Worm (Caenorhabditis elegans): ENCODE results near the gene grd-16.
A peak's percentile ranks its signal among the peaks of the same experiment; 100 is the strongest.

grd-16 gene

DNA sequence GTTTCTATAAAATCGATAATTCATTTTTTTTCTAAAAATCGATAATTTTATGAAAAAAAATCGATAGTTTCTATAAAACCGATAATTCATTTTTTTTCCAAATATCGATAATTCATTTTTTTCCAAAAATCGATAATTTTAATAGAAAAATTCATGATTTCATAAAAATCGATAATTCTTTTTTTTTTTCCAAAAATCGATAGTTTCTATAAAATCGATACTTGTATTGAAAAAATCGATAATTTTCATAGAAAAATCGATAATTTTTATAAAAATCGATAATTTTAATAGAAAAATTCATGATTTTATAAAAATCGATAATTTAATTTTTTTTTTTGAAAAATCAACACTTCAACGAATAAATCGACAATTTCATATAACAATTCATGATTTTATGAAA, 52.8 kb downstream of the grd-16 start:
- TF ChIP-seq T22C8.4 (GFP tag; IDR thresholded peaks at IDR 0.05) (peak; percentile 54), ztf-23 (GFP tag; IDR thresholded peaks at IDR 0.05) (no peak), med-1 (GFP tag; optimal IDR thresholded peaks at IDR 0.05; ENCODE audit: insufficient read depth) (no peak)

All from whole organism, midembryonic.